Fruit fly (Drosophila melanogaster) whole organism, embryonic: ENCODE measurements around the gene CG7320.

Experiments used
- Aef1 ChIP-seq: fragments of 200-800 bp; sonication (Bioruptor generic); IDR thresholded peaks from 3 replicates; pipeline ENCODE4 v1.3.6; 2022; ENCODE audit warnings: missing biosample characterization, missing genetic modification characterization
- B-H1 ChIP-seq: fragments of 200-800 bp; sonication (Bioruptor generic); IDR thresholded peaks from 3 replicates; pipeline ENCODE4 v1.3.6; 2022; ENCODE audit warnings: missing biosample characterization, missing genetic modification characterization
- CG10959 ChIP-seq: fragments of 200-800 bp; sonication (Bioruptor generic); IDR thresholded peaks from 2 replicates; pipeline ENCODE4 v1.3.6; 2022; ENCODE audit warnings: missing biosample characterization, missing genetic modification characterization
- CG15269 ChIP-seq: fragments of 200-800 bp; sonication (Bioruptor generic); optimal IDR thresholded peaks from 2 replicates; lab custom pipeline; 2018; ENCODE audit warnings: missing biosample characterization, mild to moderate bottlenecking, missing genetic modification characterization, moderate library complexity
- CG15514 ChIP-seq: fragments of 200-800 bp; sonication (Bioruptor generic); optimal IDR thresholded peaks from 3 replicates; lab custom pipeline; 2017; ENCODE audit warnings: missing biosample characterization, missing genetic modification characterization, mild to moderate bottlenecking, moderate library complexity, missing genetic modification reagents
- CG16813 ChIP-seq: fragments of 200-800 bp; sonication (Bioruptor generic); IDR thresholded peaks from 3 replicates; pipeline ENCODE4 v1.3.6; 2022; ENCODE audit warnings: missing biosample characterization, missing genetic modification characterization; ENCODE audit not compliant: partially characterized antibody
- CG18476 ChIP-seq: fragments of 200-800 bp; sonication (Bioruptor generic); optimal IDR thresholded peaks from 2 replicates; lab custom pipeline; 2016; ENCODE audit warnings: missing biosample characterization, mild to moderate bottlenecking, missing genetic modification characterization
- CG2129 ChIP-seq: fragments of 200-800 bp; sonication (Bioruptor generic); IDR thresholded peaks from 2 replicates; pipeline ENCODE4 v1.3.6; 2022; ENCODE audit warnings: missing biosample characterization, missing genetic modification characterization; ENCODE audit not compliant: partially characterized antibody
- CG3065 ChIP-seq: fragments of 200-800 bp; sonication (Bioruptor generic); optimal IDR thresholded peaks from 2 replicates; lab custom pipeline; 2016; ENCODE audit warnings: missing biosample characterization, missing genetic modification characterization
- CG31365 ChIP-seq: fragments of 200-800 bp; sonication (Bioruptor generic); optimal IDR thresholded peaks from 2 replicates; lab custom pipeline; 2018; ENCODE audit warnings: missing biosample characterization, mild to moderate bottlenecking, missing genetic modification characterization
- CG33557 ChIP-seq: fragments of 200-800 bp; sonication (Bioruptor generic); optimal IDR thresholded peaks from 2 replicates; lab custom pipeline; 2019; ENCODE audit warnings: missing biosample characterization, mild to moderate bottlenecking, missing genetic modification characterization, moderate library complexity
- CG34376 ChIP-seq: fragments of 200-800 bp; sonication (Bioruptor generic); optimal IDR thresholded peaks from 2 replicates; lab custom pipeline; 2018; ENCODE audit warnings: missing biosample characterization, mild to moderate bottlenecking, missing genetic modification characterization
- CG4707 ChIP-seq: fragments of 200-800 bp; sonication (Bioruptor generic); optimal IDR thresholded peaks from 2 replicates; lab custom pipeline; 2018; ENCODE audit warnings: missing biosample characterization, mild to moderate bottlenecking, missing genetic modification characterization, moderate library complexity
- CG7271 ChIP-seq: fragments of 200-800 bp; sonication (Bioruptor generic); optimal IDR thresholded peaks from 2 replicates; lab custom pipeline; 2018; ENCODE audit warnings: missing biosample characterization, mild to moderate bottlenecking, missing genetic modification characterization, moderate library complexity
- CHES-1-like ChIP-seq: fragments of 200-800 bp; sonication (Bioruptor generic); optimal IDR thresholded peaks from 2 replicates; lab custom pipeline; 2016; ENCODE audit warnings: missing biosample characterization, missing genetic modification characterization
- Dref ChIP-seq: fragments of 200-800 bp; sonication (Bioruptor generic); IDR thresholded peaks from 2 replicates; pipeline ENCODE4 v1.3.6; 2022; ENCODE audit warnings: missing biosample characterization, missing genetic modification characterization
- Elba2 ChIP-seq: fragments of 200-800 bp; sonication (Bioruptor generic); optimal IDR thresholded peaks from 3 replicates; lab custom pipeline; 2016; ENCODE audit warnings: missing biosample characterization, missing genetic modification characterization
- Gsc ChIP-seq: fragments of 200-800 bp; sonication (Bioruptor generic); IDR thresholded peaks from 2 replicates; pipeline ENCODE4 v1.3.6; 2022; ENCODE audit warnings: missing biosample characterization, missing genetic modification characterization
- HLHmδ ChIP-seq: fragments of 200-800 bp; sonication (Bioruptor generic); optimal IDR thresholded peaks from 2 replicates; lab custom pipeline; 2018; ENCODE audit warnings: missing biosample characterization, mild to moderate bottlenecking, missing genetic modification characterization, moderate library complexity
- Hr3 ChIP-seq: fragments of 200-800 bp; sonication (Bioruptor generic); optimal IDR thresholded peaks from 3 replicates; lab custom pipeline; 2016; ENCODE audit warnings: missing biosample characterization, missing genetic modification characterization
- NC2β ChIP-seq: fragments of 200-800 bp; sonication (Bioruptor generic); optimal IDR thresholded peaks from 2 replicates; lab custom pipeline; 2016; ENCODE audit warnings: missing biosample characterization, missing genetic modification characterization
- Neu2 ChIP-seq: fragments of 200-800 bp; sonication (Bioruptor generic); optimal IDR thresholded peaks from 3 replicates; lab custom pipeline; 2016; ENCODE audit warnings: missing biosample characterization, missing genetic modification characterization, borderline replicate concordance
- Sin3A ChIP-seq: fragments of >200 bp; optimal IDR thresholded peaks from 2 replicates; lab custom pipeline; 2018
- Taf1 ChIP-seq: fragments of 200-800 bp; sonication (Bioruptor generic); IDR thresholded peaks from 2 replicates; pipeline ENCODE4 v1.3.6; 2022; ENCODE audit warnings: missing biosample characterization, missing genetic modification characterization
- Tbp ChIP-seq: fragments of >200 bp; optimal IDR thresholded peaks from 2 replicates; lab custom pipeline; 2018; ENCODE audit warnings: missing biosample characterization, missing genetic modification characterization
- al ChIP-seq: fragments of 200-800 bp; sonication (Bioruptor generic); IDR thresholded peaks from 2 replicates; pipeline ENCODE4 v1.3.6; 2022; ENCODE audit warnings: missing biosample characterization, missing genetic modification characterization
- chn ChIP-seq: fragments of 200-800 bp; sonication (Bioruptor generic); optimal IDR thresholded peaks from 2 replicates; lab custom pipeline; 2016; ENCODE audit warnings: missing biosample characterization, missing genetic modification characterization
- cwo ChIP-seq: fragments of 200-800 bp; sonication (Bioruptor generic); optimal IDR thresholded peaks from 3 replicates; lab custom pipeline; 2017; ENCODE audit warnings: missing biosample characterization, missing genetic modification characterization, mild to moderate bottlenecking, moderate library complexity, missing genetic modification reagents
- dmrt11E ChIP-seq: fragments of 200-800 bp; sonication (Bioruptor generic); optimal IDR thresholded peaks from 3 replicates; lab custom pipeline; 2018; ENCODE audit warnings: missing biosample characterization, mild to moderate bottlenecking, missing genetic modification characterization, moderate library complexity
- dysf ChIP-seq: fragments of 200-800 bp; sonication (Bioruptor generic); IDR thresholded peaks from 3 replicates; pipeline ENCODE4 v1.3.6; 2022; ENCODE audit warnings: missing biosample characterization, missing genetic modification characterization
- emc ChIP-seq: fragments of 200-800 bp; sonication (Bioruptor generic); optimal IDR thresholded peaks from 2 replicates; lab custom pipeline; 2016; ENCODE audit warnings: missing biosample characterization, missing genetic modification characterization
- fd102C ChIP-seq: fragments of 200-800 bp; sonication (Bioruptor generic); optimal IDR thresholded peaks from 2 replicates; lab custom pipeline; 2018; ENCODE audit warnings: missing biosample characterization, mild to moderate bottlenecking, missing genetic modification characterization, moderate library complexity
- fd64A ChIP-seq: fragments of 200-800 bp; sonication (Bioruptor generic); optimal IDR thresholded peaks from 3 replicates; lab custom pipeline; 2018; ENCODE audit warnings: missing biosample characterization, mild to moderate bottlenecking, missing genetic modification characterization
- fd96Cb ChIP-seq: fragments of 200-800 bp; sonication (Bioruptor generic); optimal IDR thresholded peaks from 2 replicates; lab custom pipeline; 2018; ENCODE audit warnings: missing biosample characterization, mild to moderate bottlenecking, missing genetic modification characterization, moderate library complexity
- fru ChIP-seq: fragments of >200 bp; optimal IDR thresholded peaks from 2 replicates; lab custom pipeline; 2017
- ftz-f1 ChIP-seq: fragments of 200-800 bp; sonication (Bioruptor generic); optimal IDR thresholded peaks from 2 replicates; lab custom pipeline; 2016; ENCODE audit warnings: missing biosample characterization, missing genetic modification characterization
- grau ChIP-seq: fragments of 200-800 bp; optimal IDR thresholded peaks from 3 replicates; lab custom pipeline; 2019; ENCODE audit warnings: missing biosample characterization, mild to moderate bottlenecking, missing genetic modification characterization, moderate library complexity
- h ChIP-seq: fragments of >200 bp; optimal IDR thresholded peaks from 2 replicates; lab custom pipeline; 2017
- ind ChIP-seq: fragments of 200-800 bp; sonication (Bioruptor generic); optimal IDR thresholded peaks from 3 replicates; lab custom pipeline; 2016; ENCODE audit warnings: missing biosample characterization, missing genetic modification characterization
- jing ChIP-seq: fragments of 200-800 bp; sonication (Bioruptor generic); optimal IDR thresholded peaks from 2 replicates; lab custom pipeline; 2018; ENCODE audit warnings: missing biosample characterization, mild to moderate bottlenecking, missing genetic modification characterization
- kah ChIP-seq: fragments of 200-800 bp; sonication (Bioruptor generic); optimal IDR thresholded peaks from 2 replicates; lab custom pipeline; 2018; ENCODE audit warnings: missing biosample characterization, mild to moderate bottlenecking, missing genetic modification characterization
- peb ChIP-seq: fragments of 200-800 bp; sonication (Bioruptor generic); IDR thresholded peaks from 2 replicates; pipeline ENCODE4 v1.3.6; 2022; ENCODE audit warnings: missing biosample characterization, missing genetic modification characterization
- pum ChIP-seq: fragments of 200-800 bp; sonication (Bioruptor generic); optimal IDR thresholded peaks from 2 replicates; lab custom pipeline; 2016; ENCODE audit warnings: missing biosample characterization, missing genetic modification characterization
- row ChIP-seq: fragments of 200-800 bp; sonication (Bioruptor generic); IDR thresholded peaks from 3 replicates; pipeline ENCODE4 v1.3.6; 2022; ENCODE audit warnings: missing biosample characterization, missing genetic modification characterization
- run ChIP-seq: fragments of 200-800 bp; sonication (Bioruptor generic); optimal IDR thresholded peaks from 3 replicates; lab custom pipeline; 2018; ENCODE audit warnings: missing biosample characterization, mild to moderate bottlenecking, missing genetic modification characterization
- salm ChIP-seq: fragments of 200-800 bp; sonication (Bioruptor generic); optimal IDR thresholded peaks from 2 replicates; lab custom pipeline; 2018; ENCODE audit warnings: missing biosample characterization, mild to moderate bottlenecking, missing genetic modification characterization
- sc ChIP-seq, 3 experiments: fragments of >200 bp in 2 of 3; fragments of 200-800 bp in 1 of 3; sonication (Bioruptor generic) in 1 of 3; optimal IDR thresholded peaks; 2 replicates in 2 of 3; 3 replicates in 1 of 3; lab custom pipeline; 2017; ENCODE audit warnings: mild to moderate bottlenecking in 1 of 3, missing biosample characterization in 1 of 3, missing genetic modification characterization in 1 of 3, missing genetic modification reagents in 1 of 3
- sisA ChIP-seq: fragments of 200-800 bp; sonication (Bioruptor generic); IDR thresholded peaks from 2 replicates; pipeline ENCODE4 v1.3.6; 2022; ENCODE audit warnings: missing biosample characterization, missing genetic modification characterization
- tin ChIP-seq: fragments of 200-800 bp; sonication (Bioruptor generic); optimal IDR thresholded peaks from 3 replicates; lab custom pipeline; 2016; ENCODE audit warnings: missing biosample characterization, missing genetic modification characterization
- tna ChIP-seq: fragments of 200-800 bp; sonication (Bioruptor generic); IDR thresholded peaks from 2 replicates; pipeline ENCODE4 v1.3.6; 2022; ENCODE audit warnings: missing biosample characterization, missing genetic modification characterization; ENCODE audit not compliant: partially characterized antibody
- tx ChIP-seq: fragments of 200-800 bp; sonication (Bioruptor generic); optimal IDR thresholded peaks from 2 replicates; lab custom pipeline; 2016; ENCODE audit warnings: missing biosample characterization, missing genetic modification characterization
- zfh1 ChIP-seq: fragments of 200-800 bp; sonication (Bioruptor generic); IDR thresholded peaks from 3 replicates; pipeline ENCODE4 v1.3.6; 2022; ENCODE audit warnings: missing biosample characterization, missing genetic modification characterization

The CG7320 gene

dm6 chr3L:18238568-18238967 is 37.3 kb downstream of the CG7320 start (continued):
- TF ChIP-seq zfh1 (GFP tag; lab: Robert Waterston, UW) (peak; percentile 68; the same call in 2 of the 3 replicates), fd102C (GFP tag; lab: Kevin White, UChicago) (no peak), tx (GFP tag; lab: Kevin White, UChicago) (no peak), peb (GFP tag; lab: Robert Waterston, UW) (peak; percentile 66; the same call in 1 of the 2 replicates), CG33557 (GFP tag; lab: Kevin White, UChicago) (peak; percentile 84), al (no peak), CG16813 (GFP tag; lab: Robert Waterston, UW) (no peak), fru (lab: Kevin White, UChicago) (no peak), CG10959 (peak; percentile 52; the same call in 1 of the 2 replicates), Tbp (GFP tag; lab: Kevin White, UChicago) (no peak), CG15269 (tag; lab: Kevin White, UChicago) (peak; percentile 69), Dref (GFP tag; lab: Robert Waterston, UW) (no peak), CG4707 (GFP tag; lab: Kevin White, UChicago) (peak; percentile 29), sisA (GFP tag; lab: Robert Waterston, UW) (peak; percentile 72), HLHmδ (GFP tag; lab: Kevin White, UChicago) (no peak), Hr3 (GFP tag; lab: Kevin White, UChicago) (peak; percentile 69), CG15514 (GFP tag; lab: Kevin White, UChicago) (no peak), Neu2 (no peak), tna (GFP tag; lab: Robert Waterston, UW) (no peak), chn (GFP tag; lab: Kevin White, UChicago) (peak; percentile 72), cwo (GFP tag; lab: Kevin White, UChicago) (no peak), CG7271 (tag; lab: Kevin White, UChicago) (peak; percentile 21), Sin3A (lab: Kevin White, UChicago) (no peak), NC2β (GFP tag; lab: Kevin White, UChicago) (peak; percentile 73), Gsc (GFP tag; lab: Robert Waterston, UW) (no peak), B-H1 (peak; percentile 32; the same call in 2 of the 3 replicates), dysf (peak; percentile 68; the same call in 2 of the 3 replicates), grau (tag; lab: Kevin White, UChicago) (peak; percentile 78), fd96Cb (peak; percentile 85), CG34376 (GFP tag; lab: Kevin White, UChicago) (no peak), CHES-1-like (GFP tag; lab: Kevin White, UChicago) (peak; percentile 19), ind (GFP tag; lab: Kevin White, UChicago) (peak; percentile 54), run (peak; percentile 48), Aef1 (GFP tag; lab: Robert Waterston, UW) (no peak), fd64A (GFP tag; lab: Kevin White, UChicago) (peak; percentile 29), Elba2 (GFP tag; lab: Kevin White, UChicago) (no peak), Taf1 (GFP tag; lab: Robert Waterston, UW) (no peak), dmrt11E (tag; lab: Kevin White, UChicago) (peak; percentile 93), CG3065 (peak; percentile 49), pum (peak; percentile 56), CG18476 (GFP tag; lab: Kevin White, UChicago) (peak; percentile 49), emc (GFP tag; lab: Kevin White, UChicago) (no peak), h (no peak), CG31365 (tag; lab: Kevin White, UChicago) (no peak), ftz-f1 (no peak), tin (GFP tag; lab: Kevin White, UChicago) (peak; percentile 67), kah (GFP tag; lab: Kevin White, UChicago) (peak; percentile 37), salm (peak; percentile 44), jing (GFP tag; lab: Kevin White, UChicago) (peak; percentile 69), CG2129 (GFP tag; lab: Robert Waterston, UW) (no peak), sc (optimal IDR thresholded peaks at IDR 0.05; lab: Kevin White, UChicago) (no peak), sc (GFP tag; optimal IDR thresholded peaks at IDR 0.05; lab: Kevin White, UChicago) (peak; percentile 70), row (GFP tag; lab: Robert Waterston, UW) (peak; percentile 68)
